Fruit fly (Drosophila melanogaster): Measurements from ENCODE around the gene Prosalpha6T.
"Not testable (repeated sequence)": the region's sequence is repeated elsewhere in the genome, so short reads cannot be mapped to it uniquely, and the experiment has no call there.

Prosalpha6T gene

DNA sequence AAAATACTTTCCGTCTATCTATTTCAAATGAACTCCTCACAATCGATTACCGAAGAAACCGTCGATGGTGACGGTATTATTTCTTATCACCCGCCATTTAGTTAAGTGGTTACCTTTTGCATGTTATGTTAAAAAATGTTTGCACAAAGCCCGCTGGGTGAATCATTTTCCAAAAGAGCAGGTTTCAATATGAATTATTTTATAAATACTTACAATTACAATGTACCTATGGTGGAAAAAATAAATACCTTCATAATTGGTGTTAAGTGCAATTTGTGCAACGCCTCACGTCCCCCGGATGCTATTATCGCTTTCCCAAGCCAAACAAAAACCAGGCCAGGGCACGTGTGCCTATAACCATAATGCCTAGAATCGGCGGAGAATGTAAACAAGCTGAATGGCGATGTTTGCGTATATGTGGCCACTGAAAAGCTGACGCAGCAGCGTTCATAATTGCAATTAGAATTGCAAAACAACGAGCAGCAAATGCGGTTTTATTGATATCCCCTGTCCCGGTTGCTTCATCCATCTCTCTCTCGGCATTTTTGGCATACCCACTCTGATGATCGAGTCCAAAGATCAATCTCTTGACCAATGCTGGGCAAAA is 24.9 kb upstream of the Prosalpha6T start:
- TF ChIP-seq h (optimal IDR thresholded peaks at IDR 0.05) (no peak), ttk (optimal IDR thresholded peaks at IDR 0.05) (no peak), Myc (optimal IDR thresholded peaks at IDR 0.05) (no peak), insv (optimal IDR thresholded peaks at IDR 0.05) (no peak), psq (optimal IDR thresholded peaks at IDR 0.05) (no peak), Sin3A (optimal IDR thresholded peaks at IDR 0.05) (no peak)

- TF ChIP-seq ttk, insv, Myc (optimal IDR thresholded peaks at IDR 0.05): not testable (repeated sequence)
These were observed 20.0 kb upstream of the Prosalpha6T start, which contains the start of gene CG15482 for dm6 chr2L:13211764-13212265. CG15482 (minus strand) TSS chr2L:13211814.

dm6 chr2L:13215010-13215409 is 16.8 kb upstream of the Prosalpha6T start, which contains the start of gene kek4:
kek4 (minus strand) TSS chr2L:13215350.
- TF ChIP-seq insv (optimal IDR thresholded peaks at IDR 0.05) (no peak), psq (optimal IDR thresholded peaks at IDR 0.05) (no peak), h (optimal IDR thresholded peaks at IDR 0.05) (no peak), Myc (optimal IDR thresholded peaks at IDR 0.05) (no peak), ttk (optimal IDR thresholded peaks at IDR 0.05) (no peak), Sin3A (optimal IDR thresholded peaks at IDR 0.05) (no peak)

DNA sequence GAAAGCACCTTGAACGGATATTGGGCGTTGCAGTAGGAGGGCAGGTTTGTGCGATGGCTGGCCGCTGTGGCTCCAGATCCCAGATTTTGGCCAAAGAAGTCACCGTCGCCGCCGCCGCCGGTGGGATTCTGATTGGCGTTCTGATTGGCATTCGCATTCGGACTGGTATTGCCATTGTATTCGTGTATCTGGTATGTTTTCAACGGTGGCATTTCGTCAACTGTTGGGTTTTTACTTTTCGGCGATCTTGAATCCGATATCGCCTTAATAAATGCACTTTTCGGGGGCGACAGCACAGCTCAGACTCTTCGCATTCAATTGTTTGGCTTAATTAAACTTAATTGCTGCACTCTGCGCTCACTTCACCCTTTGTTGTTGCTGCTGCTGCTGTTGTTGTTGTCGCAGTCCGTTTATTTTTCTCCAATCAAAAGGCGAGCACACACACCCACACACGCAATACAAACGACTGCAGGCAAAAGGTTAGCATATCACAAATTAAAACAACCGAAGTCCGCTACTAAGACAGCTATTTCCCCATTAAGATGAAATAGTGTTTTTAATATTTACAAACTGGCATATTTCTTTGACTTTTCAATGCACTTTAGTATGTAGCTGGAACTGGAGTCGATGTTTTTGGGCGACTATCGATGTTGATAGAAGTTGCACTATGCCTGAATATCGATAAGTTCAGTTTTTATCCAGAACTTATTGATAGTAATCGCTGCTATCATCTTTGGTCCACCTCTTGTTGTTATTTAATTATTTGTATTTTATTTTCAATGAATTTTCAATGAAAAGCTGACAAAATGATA is 12.4 kb upstream of the Prosalpha6T start, which contains the start of the genes CG9426 and mRF1:
CG9426 (minus strand) TSS at position 643 of the 812 bp plus-strand sequence.
mRF1 (plus strand) TSS at position 699 of the 812 bp plus-strand sequence.
- TF ChIP-seq Myc (optimal IDR thresholded peaks at IDR 0.05): no peak
- TF ChIP-seq psq (optimal IDR thresholded peaks at IDR 0.05): no peak
- TF ChIP-seq Sin3A (optimal IDR thresholded peaks at IDR 0.05): no peak
- no peak for TF ChIP-seq insv (optimal IDR thresholded peaks at IDR 0.05)
- no peak for TF ChIP-seq ttk (optimal IDR thresholded peaks at IDR 0.05)
- no peak for TF ChIP-seq h (optimal IDR thresholded peaks at IDR 0.05)

DNA sequence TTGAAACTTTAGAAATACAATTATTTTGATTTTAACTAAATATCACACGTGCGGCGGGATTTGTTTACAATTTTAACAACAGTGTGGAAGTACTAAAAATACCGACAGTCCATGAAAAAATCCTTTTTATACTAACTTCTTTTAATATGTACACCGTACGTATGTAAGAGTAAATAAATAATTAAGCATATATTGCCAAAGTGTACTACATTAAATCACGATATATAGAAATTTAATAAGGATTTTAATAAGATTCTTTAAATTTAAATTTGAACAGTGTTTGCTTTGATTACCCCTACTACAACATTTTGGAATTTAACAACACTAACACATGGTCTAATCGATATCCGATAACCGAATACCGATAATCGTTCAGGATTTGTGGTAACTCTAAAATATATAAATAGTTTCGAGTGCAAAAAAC is 9.6 kb upstream of the Prosalpha6T start, which contains the start of the genes Ski6 and CG16812:
Ski6 (minus strand) TSS at position 205 of the 424 bp plus-strand sequence.
CG16812 (plus strand) TSS at position 363 of the 424 bp plus-strand sequence.
- TF ChIP-seq Myc (optimal IDR thresholded peaks at IDR 0.05) (no peak), ttk (optimal IDR thresholded peaks at IDR 0.05) (no peak), Sin3A (optimal IDR thresholded peaks at IDR 0.05) (no peak), insv (optimal IDR thresholded peaks at IDR 0.05) (no peak)

dm6 chr2L:13225225-13225840 is 6.5 kb upstream of the Prosalpha6T start, which contains the start of gene CG15480:
CG15480 (minus strand) TSS chr2L:13225275.
- TF ChIP-seq insv (optimal IDR thresholded peaks at IDR 0.05) (no peak), Myc (optimal IDR thresholded peaks at IDR 0.05) (no peak), psq (optimal IDR thresholded peaks at IDR 0.05) (no peak), Sin3A (optimal IDR thresholded peaks at IDR 0.05) (no peak), ttk (optimal IDR thresholded peaks at IDR 0.05) (no peak), h (optimal IDR thresholded peaks at IDR 0.05) (no peak)

DNA sequence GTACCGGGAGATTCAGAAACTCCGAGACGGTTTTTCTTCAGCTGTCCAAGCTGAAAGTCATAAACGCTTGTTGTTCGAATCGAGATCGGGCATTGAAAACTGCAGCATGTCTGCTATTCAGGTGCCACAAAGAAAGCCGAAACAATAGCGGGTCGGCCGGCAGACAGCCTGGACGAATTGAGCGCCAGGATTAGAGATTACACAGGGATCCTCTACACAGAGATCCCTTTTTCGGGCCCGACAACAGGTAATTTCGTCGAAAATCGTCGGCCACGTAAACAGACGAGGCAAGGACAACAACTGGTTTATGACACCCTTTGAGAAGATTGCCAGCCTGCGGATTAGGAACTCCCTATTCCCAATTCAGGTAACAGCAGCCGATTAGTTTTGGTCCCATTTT is 4.6 kb upstream of the Prosalpha6T start, which contains the start of gene CG16813:
CG16813 (plus strand) TSS at position 288 of the 400 bp plus-strand sequence.
- TF ChIP-seq insv (optimal IDR thresholded peaks at IDR 0.05) (no peak), ttk (optimal IDR thresholded peaks at IDR 0.05) (no peak), Sin3A (optimal IDR thresholded peaks at IDR 0.05) (no peak), h (optimal IDR thresholded peaks at IDR 0.05) (no peak), psq (optimal IDR thresholded peaks at IDR 0.05) (no peak), Myc (optimal IDR thresholded peaks at IDR 0.05) (no peak)

DNA sequence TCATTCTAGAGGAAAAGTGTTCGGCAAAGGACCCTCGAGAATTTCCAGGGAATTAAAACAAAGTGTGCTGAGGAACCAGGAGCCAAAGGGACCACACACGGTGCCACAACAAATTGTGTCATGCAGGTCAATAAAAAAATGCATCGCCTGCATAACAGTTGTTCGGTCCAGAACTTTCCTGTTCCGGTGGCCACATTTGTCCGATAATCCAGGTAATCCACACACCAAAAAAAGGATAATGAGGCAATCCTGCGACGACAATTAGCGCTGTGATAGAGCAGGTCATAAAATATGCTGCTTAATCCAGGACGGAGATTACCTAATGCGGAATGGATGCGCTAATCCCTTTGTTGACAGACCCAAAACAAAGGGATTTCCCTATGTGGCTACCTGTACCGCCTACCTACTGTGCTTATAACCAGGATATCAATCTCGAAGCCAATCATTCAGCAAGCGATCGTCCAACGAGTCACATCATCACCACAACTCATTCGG is 2.4 kb upstream of the Prosalpha6T start, which contains the start of gene CG16815:
CG16815 (plus strand) TSS at position 445 of the 495 bp plus-strand sequence.
- TF ChIP-seq Myc (optimal IDR thresholded peaks at IDR 0.05) (no peak), ttk (optimal IDR thresholded peaks at IDR 0.05) (no peak), insv (optimal IDR thresholded peaks at IDR 0.05) (no peak), psq (optimal IDR thresholded peaks at IDR 0.05) (no peak), Sin3A (optimal IDR thresholded peaks at IDR 0.05) (no peak), h (optimal IDR thresholded peaks at IDR 0.05) (no peak)

- TF ChIP-seq Myc (optimal IDR thresholded peaks at IDR 0.05) (no peak), ttk (optimal IDR thresholded peaks at IDR 0.05) (no peak), h (optimal IDR thresholded peaks at IDR 0.05) (no peak), insv (optimal IDR thresholded peaks at IDR 0.05) (no peak)
These were observed 3.0 kb downstream of the Prosalpha6T start, which contains the start of gene Mabi for dm6 chr2L:13234610-13235489. Mabi (minus strand) TSS chr2L:13234660.

dm6 chr2L:13236194-13236593 is 4.4 kb downstream of the Prosalpha6T start, which contains the start of gene Jhbp14:
Jhbp14 (plus strand) TSS chr2L:13236494.
- TF ChIP-seq h (optimal IDR thresholded peaks at IDR 0.05): no peak
- TF ChIP-seq ttk (optimal IDR thresholded peaks at IDR 0.05): no peak
- TF ChIP-seq insv (optimal IDR thresholded peaks at IDR 0.05): no peak
- TF ChIP-seq Sin3A (optimal IDR thresholded peaks at IDR 0.05): no peak
- no peak for TF ChIP-seq psq (optimal IDR thresholded peaks at IDR 0.05)
- TF ChIP-seq Myc (optimal IDR thresholded peaks at IDR 0.05): no peak

Data from Kc167 (cell line).